Worm (Caenorhabditis elegans) whole organism, L1 larva: Measurements from ENCODE around the gene C26D10.7.

ENCODE experiments used
- C04F5.9 ChIP-seq: sonication (generic microtip); optimal IDR thresholded peaks from 2 replicates; lab custom pipeline; 2016; ENCODE audit warnings: missing genetic modification characterization, missing compliant biosample characterization
- F16B12.6 ChIP-seq: fragments of 150-350 bp; optimal IDR thresholded peaks from 2 replicates; lab custom pipeline; 2014; ENCODE audit warnings: missing biosample characterization, missing genetic modification characterization
- aha-1 ChIP-seq: fragments of 150-350 bp; optimal IDR thresholded peaks from 2 replicates; lab custom pipeline; 2014; ENCODE audit warnings: missing biosample characterization, missing genetic modification characterization
- alr-1 ChIP-seq: fragments of 200-800 bp; sonication (Bioruptor generic); optimal IDR thresholded peaks from 2 replicates; lab custom pipeline; 2018; ENCODE audit warnings: borderline replicate concordance, mild to moderate bottlenecking, missing genetic modification characterization, missing compliant biosample characterization
- ceh-8 ChIP-seq: fragments of 200-800 bp; sonication (Bioruptor generic); optimal IDR thresholded peaks from 2 replicates; lab custom pipeline; 2018; ENCODE audit warnings: mild to moderate bottlenecking, missing genetic modification characterization, moderate library complexity, missing compliant biosample characterization
- ceh-82 ChIP-seq, 3 experiments: fragments of 150-350 bp in 1 of 3; sonication (generic microtip) in 2 of 3; optimal IDR thresholded peaks; 2 replicates each; lab custom pipeline; 2014 to 2017; ENCODE audit warnings: missing biosample characterization in 3 of 3, missing genetic modification characterization in 3 of 3
- ceh-90 ChIP-seq: sonication (generic microtip); optimal IDR thresholded peaks from 2 replicates; lab custom pipeline; 2016; ENCODE audit warnings: missing genetic modification characterization, missing compliant biosample characterization
- ces-1 ChIP-seq: fragments of 150-350 bp; optimal IDR thresholded peaks from 2 replicates; lab custom pipeline; 2014; ENCODE audit warnings: missing biosample characterization, missing genetic modification reagents, missing genetic modification characterization
- efl-1 ChIP-seq, 4 experiments: fragments of 150-350 bp; optimal IDR thresholded peaks in 3 of 4; peaks in 1 of 4; 1 replicate in 1 of 4; 2 replicates in 3 of 4; lab custom pipeline; 2014; ENCODE audit warnings: missing biosample characterization in 2 of 4, missing genetic modification characterization in 2 of 4, missing genetic modification reagents in 2 of 4
- efl-3 ChIP-seq: fragments of 200-800 bp; sonication (Bioruptor generic); optimal IDR thresholded peaks from 2 replicates; lab custom pipeline; 2018; ENCODE audit warnings: mild to moderate bottlenecking, missing genetic modification characterization, missing compliant biosample characterization
- egl-27 ChIP-seq, 2 experiments: fragments of 150-350 bp in 1 of 2; sonication (generic microtip); optimal IDR thresholded peaks; 3 replicates each; lab custom pipeline; 2017 to 2018; ENCODE audit warnings: missing biosample characterization in 2 of 2, missing genetic modification characterization in 2 of 2, missing genetic modification reagents in 2 of 2
- elt-2 ChIP-seq: sonication (generic microtip); optimal IDR thresholded peaks from 2 replicates; lab custom pipeline; 2016; ENCODE audit warnings: missing genetic modification characterization, mild to moderate bottlenecking, inconsistent platforms, missing compliant biosample characterization, missing genetic modification reagents
- fkh-10 ChIP-seq: sonication (generic microtip); optimal IDR thresholded peaks from 2 replicates; lab custom pipeline; 2017; ENCODE audit warnings: missing biosample characterization, missing genetic modification reagents, missing genetic modification characterization
- fkh-8 ChIP-seq: sonication (generic microtip); optimal IDR thresholded peaks from 2 replicates; lab custom pipeline; 2016; ENCODE audit warnings: mild to moderate bottlenecking, missing genetic modification characterization, missing compliant biosample characterization
- hlh-17 ChIP-seq: fragments of 200-800 bp; sonication (Bioruptor generic); optimal IDR thresholded peaks from 2 replicates; lab custom pipeline; 2018; ENCODE audit warnings: missing genetic modification characterization, mild to moderate bottlenecking, missing compliant biosample characterization, moderate library complexity, borderline replicate concordance
- hlh-4 ChIP-seq: sonication (generic microtip); optimal IDR thresholded peaks from 2 replicates; lab custom pipeline; 2016; ENCODE audit warnings: mild to moderate bottlenecking, missing genetic modification characterization, missing compliant biosample characterization
- irx-1 ChIP-seq: sonication (generic microtip); optimal IDR thresholded peaks from 2 replicates; lab custom pipeline; 2016; ENCODE audit warnings: missing genetic modification characterization, missing compliant biosample characterization
- isw-1 ChIP-seq: fragments of 200-800 bp; sonication (Bioruptor generic); IDR thresholded peaks from 2 replicates; pipeline ENCODE4 v1.3.6; 2022; ENCODE audit warnings: missing genetic modification characterization, missing compliant biosample characterization
- jun-1 ChIP-seq: fragments of 150-350 bp; optimal IDR thresholded peaks from 2 replicates; lab custom pipeline; 2014; ENCODE audit warnings: missing biosample characterization, missing genetic modification reagents, missing genetic modification characterization
- lin-14 ChIP-seq: fragments of 200-800 bp; sonication (Bioruptor generic); optimal IDR thresholded peaks from 2 replicates; lab custom pipeline; 2018; ENCODE audit warnings: mild to moderate bottlenecking, missing genetic modification characterization, moderate library complexity, missing compliant biosample characterization
- lin-35 ChIP-seq, 2 experiments: fragments of 150-350 bp; optimal IDR thresholded peaks; 2 replicates each; lab custom pipeline; 2014; ENCODE audit warnings: missing biosample characterization in 2 of 2, missing genetic modification characterization in 2 of 2, missing genetic modification reagents in 2 of 2
- lin-39 ChIP-seq: fragments of 150-350 bp; optimal IDR thresholded peaks from 2 replicates; lab custom pipeline; 2014; ENCODE audit warnings: missing biosample characterization, missing genetic modification reagents, missing genetic modification characterization
- lsy-2 ChIP-seq, 2 experiments: fragments of 150-350 bp; optimal IDR thresholded peaks; 2 replicates each; lab custom pipeline; 2014; ENCODE audit warnings: missing biosample characterization in 2 of 2, missing genetic modification characterization in 2 of 2
- mdl-1 ChIP-seq, 2 experiments: fragments of 150-350 bp; optimal IDR thresholded peaks; 2 replicates each; lab custom pipeline; 2014 to 2017; ENCODE audit warnings: missing biosample characterization in 2 of 2, missing genetic modification characterization in 2 of 2, inconsistent platforms in 1 of 2
- mef-2 ChIP-seq: fragments of 150-350 bp; optimal IDR thresholded peaks from 2 replicates; lab custom pipeline; 2014; ENCODE audit warnings: missing biosample characterization, missing genetic modification characterization
- mep-1 ChIP-seq: fragments of 150-350 bp; optimal IDR thresholded peaks from 2 replicates; lab custom pipeline; 2014; ENCODE audit warnings: missing biosample characterization, missing genetic modification characterization
- nhr-12 ChIP-seq: sonication (generic microtip); optimal IDR thresholded peaks from 2 replicates; lab custom pipeline; 2017; ENCODE audit warnings: missing biosample characterization, missing genetic modification characterization
- nhr-28 ChIP-seq: fragments of 150-350 bp; optimal IDR thresholded peaks from 2 replicates; lab custom pipeline; 2014; ENCODE audit warnings: missing biosample characterization, missing genetic modification characterization
- nhr-47 ChIP-seq: sonication (generic microtip); optimal IDR thresholded peaks from 2 replicates; lab custom pipeline; 2016; ENCODE audit warnings: mild to moderate bottlenecking, missing genetic modification characterization, moderate library complexity, missing compliant biosample characterization
- nhr-71 ChIP-seq: sonication (generic microtip); optimal IDR thresholded peaks from 2 replicates; lab custom pipeline; 2016; ENCODE audit warnings: mild to moderate bottlenecking, missing genetic modification characterization, moderate library complexity, missing compliant biosample characterization
- nhr-84 ChIP-seq: sonication (generic microtip); optimal IDR thresholded peaks from 2 replicates; lab custom pipeline; 2017; ENCODE audit warnings: missing biosample characterization, missing genetic modification characterization
- nhr-85 ChIP-seq: sonication (generic microtip); peaks from one replicate; lab custom pipeline; 2016; ENCODE audit warnings: missing genetic modification characterization, inconsistent platforms, missing compliant biosample characterization
- nhr-90 ChIP-seq: sonication (generic microtip); optimal IDR thresholded peaks from 2 replicates; lab custom pipeline; 2016; ENCODE audit warnings: mild to moderate bottlenecking, missing genetic modification characterization, missing compliant biosample characterization; ENCODE audit not compliant: poor library complexity
- pax-3 ChIP-seq: fragments of 200-800 bp; sonication (Bioruptor generic); optimal IDR thresholded peaks from 2 replicates; lab custom pipeline; 2018; ENCODE audit warnings: mild to moderate bottlenecking, missing genetic modification characterization, moderate library complexity, missing compliant biosample characterization
- rnt-1 ChIP-seq: sonication (generic microtip); optimal IDR thresholded peaks from 2 replicates; lab custom pipeline; 2016; ENCODE audit warnings: mild to moderate bottlenecking, missing genetic modification characterization, moderate library complexity, missing compliant biosample characterization
- snu-23 ChIP-seq: sonication (generic microtip); optimal IDR thresholded peaks from 2 replicates; lab custom pipeline; 2016; ENCODE audit warnings: missing genetic modification characterization, missing compliant biosample characterization
- swsn-7 ChIP-seq: sonication (generic microtip); optimal IDR thresholded peaks from 2 replicates; lab custom pipeline; 2016; ENCODE audit warnings: missing genetic modification characterization, missing compliant biosample characterization
- tbx-2 ChIP-seq: sonication (generic microtip); optimal IDR thresholded peaks from 2 replicates; lab custom pipeline; 2016; ENCODE audit warnings: missing genetic modification characterization, missing compliant biosample characterization
- unc-62 ChIP-seq: fragments of 150-350 bp; optimal IDR thresholded peaks from 2 replicates; lab custom pipeline; 2014; ENCODE audit warnings: missing biosample characterization, missing genetic modification reagents, missing genetic modification characterization
- unc-86 ChIP-seq: sonication (generic microtip); optimal IDR thresholded peaks from 2 replicates; lab custom pipeline; 2016; ENCODE audit warnings: missing genetic modification characterization, missing compliant biosample characterization
- vab-15 ChIP-seq: sonication (generic microtip); optimal IDR thresholded peaks from 2 replicates; lab custom pipeline; 2017; ENCODE audit warnings: missing genotype, mild to moderate bottlenecking, missing genetic modification characterization, missing compliant biosample characterization
- xbp-1 ChIP-seq: sonication (generic microtip); optimal IDR thresholded peaks from 2 replicates; lab custom pipeline; 2016; ENCODE audit warnings: missing genetic modification characterization, missing compliant biosample characterization
- zag-1 ChIP-seq: fragments of 150-350 bp; optimal IDR thresholded peaks from 2 replicates; lab custom pipeline; 2014; ENCODE audit warnings: missing biosample characterization, missing genetic modification characterization
- ztf-11 ChIP-seq, 2 experiments: sonication (generic microtip); optimal IDR thresholded peaks; 2 replicates each; lab custom pipeline; 2016 to 2017; ENCODE audit warnings: missing genetic modification characterization in 2 of 2, missing biosample characterization in 1 of 2, missing compliant biosample characterization in 1 of 2
- ztf-4 ChIP-seq: fragments of 150-350 bp; optimal IDR thresholded peaks from 2 replicates; lab custom pipeline; 2014; ENCODE audit warnings: missing biosample characterization, missing genetic modification characterization

The C26D10.7 gene

DNA sequence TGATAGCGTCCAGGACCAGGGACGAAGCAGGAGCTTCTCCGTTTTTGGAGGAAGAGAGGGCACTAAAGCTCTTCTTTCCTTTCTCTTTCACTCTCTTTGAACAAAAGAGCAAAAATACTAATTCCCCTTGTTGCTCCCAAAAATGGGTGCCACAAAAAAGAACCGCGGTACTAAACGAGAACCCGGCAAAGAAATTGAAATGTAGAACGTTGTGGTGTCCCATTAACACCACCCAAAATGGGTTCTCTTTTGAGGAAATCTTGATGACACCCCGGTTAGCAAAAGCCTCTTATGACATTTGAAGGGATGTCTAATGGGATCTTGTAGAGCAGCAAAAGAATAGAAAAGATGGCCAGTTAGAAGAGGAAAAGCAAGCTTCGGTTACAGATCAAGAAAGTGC is 19.0 kb upstream of the C26D10.7 start:
- TF ChIP-seq nhr-12 (tag; lab: Kevin White, UChicago) = no peak
- no peak for TF ChIP-seq nhr-85 (tag; lab: Kevin White, UChicago)
- no peak for TF ChIP-seq C04F5.9 (tag; lab: Kevin White, UChicago)
- TF ChIP-seq zag-1 (tag; lab: Kevin White, UChicago) = no peak
- TF ChIP-seq hlh-17 (GFP tag; lab: Kevin White, UChicago) = no peak
- TF ChIP-seq unc-86 = no peak
- TF ChIP-seq lin-35 (GFP tag; optimal IDR thresholded peaks at IDR 0.05; lab: Kevin White, UChicago) = no peak
- no peak for TF ChIP-seq mdl-1 (tag; optimal IDR thresholded peaks at IDR 0.05; lab: Kevin White, UChicago)
- no peak for TF ChIP-seq swsn-7 (tag; lab: Kevin White, UChicago)
- TF ChIP-seq fkh-8 = no peak
- TF ChIP-seq egl-27 (tag; optimal IDR thresholded peaks at IDR 0.05; lab: Kevin White, UChicago) = no peak
- TF ChIP-seq ztf-4 (tag; lab: Kevin White, UChicago) = no peak
- no peak for TF ChIP-seq F16B12.6 (tag; lab: Kevin White, UChicago)
- TF ChIP-seq ceh-90 (tag; lab: Kevin White, UChicago) = no peak
- no peak for TF ChIP-seq lin-39
- TF ChIP-seq efl-3 (GFP tag; lab: Kevin White, UChicago) = no peak

DNA sequence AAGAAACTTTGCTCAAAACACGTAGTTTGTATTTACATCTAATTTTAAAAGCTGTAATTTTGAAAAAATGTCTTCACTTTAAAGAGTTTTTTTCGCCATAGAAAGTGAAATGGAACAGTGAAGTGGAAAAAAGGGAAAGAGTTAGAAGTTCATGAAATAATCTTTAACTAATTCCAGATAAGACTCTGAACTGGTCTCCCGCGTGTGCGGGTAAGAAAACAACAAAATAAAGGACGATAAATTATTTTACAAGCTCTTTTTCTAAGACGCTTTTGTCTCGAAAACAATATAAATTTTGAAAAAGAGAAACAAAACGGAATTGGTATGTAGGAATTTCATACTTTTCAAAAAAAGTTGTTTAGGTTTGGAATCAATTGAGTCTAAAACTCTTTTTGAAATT is 17.0 kb upstream of the C26D10.7 start:
- TF ChIP-seq ztf-11 (tag; optimal IDR thresholded peaks at IDR 0.05; lab: Kevin White, UChicago) (no peak), mef-2 (tag; lab: Kevin White, UChicago) (no peak), tbx-2 (tag; lab: Kevin White, UChicago) (no peak), aha-1 (tag; lab: Kevin White, UChicago) (no peak), fkh-10 (GFP tag; lab: Kevin White, UChicago) (no peak), isw-1 (no peak), snu-23 (GFP tag; lab: Kevin White, UChicago) (no peak), ceh-8 (GFP tag; lab: Kevin White, UChicago) (no peak), unc-86 (no peak), F16B12.6 (tag; lab: Kevin White, UChicago) (no peak), nhr-85 (tag; lab: Kevin White, UChicago) (no peak)

DNA sequence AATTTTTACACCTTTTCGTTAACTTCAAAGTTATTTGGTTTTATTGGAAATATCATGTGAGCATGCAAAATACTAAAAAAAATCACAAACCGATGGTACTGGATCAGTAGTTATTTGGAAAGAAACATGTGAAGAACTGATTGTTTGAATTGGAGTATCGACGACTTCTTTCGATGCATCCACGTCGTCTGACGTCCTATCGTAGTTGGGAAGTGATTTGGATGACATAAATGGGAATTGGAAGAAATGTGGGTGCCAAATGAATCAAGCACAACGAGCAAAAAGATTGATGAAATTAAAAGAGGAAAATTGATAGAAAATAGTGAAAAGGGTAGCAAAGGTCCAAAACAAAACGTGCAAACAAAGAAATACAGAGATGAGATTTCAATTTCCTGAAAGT is 12.5 kb upstream of the C26D10.7 start, which contains the start of gene shw-1:
TSS of gene shw-1 (minus strand) at position 228 of the 400 bp plus-strand sequence.
- TF ChIP-seq efl-1 (optimal IDR thresholded peaks at IDR 0.05; lab: Kevin White, UChicago) = no peak
- peak in 1 of 2 experiments; percentile 67 for TF ChIP-seq efl-1 (GFP tag; optimal IDR thresholded peaks at IDR 0.05 in 1 of 2; lab: Kevin White, UChicago)
- no peak for TF ChIP-seq rnt-1 (tag; lab: Kevin White, UChicago)
- TF ChIP-seq nhr-90 (tag; lab: Kevin White, UChicago) = no peak

DNA sequence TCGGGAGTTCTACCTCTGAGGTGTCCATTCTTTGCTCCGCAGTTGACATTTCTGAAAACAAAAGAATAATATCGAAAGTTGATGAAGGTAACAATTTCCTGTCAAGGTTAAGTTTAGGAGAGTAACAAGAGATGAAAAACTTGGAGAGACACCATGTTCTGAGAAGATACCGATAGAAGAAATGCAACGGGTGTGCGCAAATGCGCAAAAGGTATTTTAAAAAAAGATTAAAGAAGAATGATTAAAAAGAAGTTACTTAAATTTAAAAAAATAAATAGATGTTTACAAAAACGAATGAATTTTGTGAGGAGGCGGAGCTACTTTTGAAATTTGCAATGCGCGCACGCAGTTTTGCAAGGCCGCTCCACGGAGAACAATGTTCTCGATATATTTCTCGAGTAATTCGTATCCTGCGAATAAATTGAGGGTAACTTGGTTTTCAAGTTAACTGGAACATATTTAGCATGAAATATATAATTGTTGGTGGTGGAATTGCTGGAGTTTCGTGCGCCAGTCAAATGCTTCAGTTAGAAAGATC is 8.7 kb upstream of the C26D10.7 start, which contains the start of the genes ran-3 and C26D10.3:
TSS of gene ran-3 (minus strand) at position 51 of the 538 bp plus-strand sequence.
TSS of gene C26D10.3 (plus strand) at position 385 of the 538 bp plus-strand sequence.
- TF ChIP-seq unc-62 (GFP tag; lab: Kevin White, UChicago) = no peak
- no peak for TF ChIP-seq hlh-17 (GFP tag; lab: Kevin White, UChicago)
- TF ChIP-seq aha-1 (tag; lab: Kevin White, UChicago) = no peak
- no peak for TF ChIP-seq pax-3
- TF ChIP-seq nhr-47 = peak; percentile 57
- TF ChIP-seq ztf-4 (tag; lab: Kevin White, UChicago) = no peak
- no peak for TF ChIP-seq nhr-84 (tag; lab: Kevin White, UChicago)
- peak; percentile 43 to 61 for TF ChIP-seq lsy-2 (tag; optimal IDR thresholded peaks at IDR 0.05; lab: Kevin White, UChicago)
- TF ChIP-seq F16B12.6 (tag; lab: Kevin White, UChicago) = no peak
- TF ChIP-seq jun-1 = no peak
- TF ChIP-seq zag-1 (tag; lab: Kevin White, UChicago) = no peak
- TF ChIP-seq xbp-1 (tag; lab: Kevin White, UChicago) = peak; percentile 54
- TF ChIP-seq ceh-8 (GFP tag; lab: Kevin White, UChicago) = no peak
- no peak for TF ChIP-seq vab-15 (tag; lab: Kevin White, UChicago)
- peak; percentile 54 for TF ChIP-seq mep-1 (tag; lab: Kevin White, UChicago)
- no peak for TF ChIP-seq elt-2 (tag; lab: Kevin White, UChicago)
- TF ChIP-seq lin-14 = peak; percentile 28
- no peak for TF ChIP-seq nhr-28 (tag; lab: Kevin White, UChicago)
- peak in 2 of 3 experiments; percentile 4 to 35 for TF ChIP-seq ceh-82 (tag; optimal IDR thresholded peaks at IDR 0.05; lab: Kevin White, UChicago)
- TF ChIP-seq ces-1 (GFP tag; lab: Kevin White, UChicago) = no peak
- peak; percentile 12 for TF ChIP-seq C04F5.9 (tag; lab: Kevin White, UChicago)
- TF ChIP-seq hlh-4 (tag; lab: Kevin White, UChicago) = no peak
- peak; percentile 67 for TF ChIP-seq nhr-71 (tag; lab: Kevin White, UChicago)
- TF ChIP-seq irx-1 = no peak
- TF ChIP-seq alr-1 (tag; lab: Kevin White, UChicago) = no peak
